Worm (Caenorhabditis elegans) whole organism, late embryonic: Measurements from ENCODE around the gene K05F1.14.

Experiments used
- T23F11.4 ChIP-seq: fragments of 200-800 bp; sonication (Bioruptor generic); optimal IDR thresholded peaks from 2 replicates; lab custom pipeline; 2018; ENCODE audit warnings: mild to moderate bottlenecking, missing genetic modification characterization, missing compliant biosample characterization
- ama-1 ChIP-seq: fragments of 150-350 bp; optimal IDR thresholded peaks from 2 replicates; lab custom pipeline; 2014
- ceh-6 ChIP-seq: fragments of 200-800 bp; sonication (Bioruptor generic); optimal IDR thresholded peaks from 2 replicates; lab custom pipeline; 2018; ENCODE audit warnings: mild to moderate bottlenecking, missing genetic modification characterization, missing compliant biosample characterization
- hlh-13 ChIP-seq: fragments of 200-800 bp; sonication (Bioruptor generic); optimal IDR thresholded peaks from 2 replicates; lab custom pipeline; 2018; ENCODE audit warnings: mild to moderate bottlenecking, missing genetic modification characterization, missing compliant biosample characterization
- hlh-30 ChIP-seq: sonication (generic microtip); optimal IDR thresholded peaks from 2 replicates; lab custom pipeline; 2017; ENCODE audit warnings: antibody characterized with exemption, missing genetic modification characterization, missing compliant biosample characterization; ENCODE audit not compliant: insufficient read depth
- pha-4 ChIP-seq: fragments of 150-350 bp; optimal IDR thresholded peaks from 2 replicates; lab custom pipeline; 2018; ENCODE audit warnings: missing biosample characterization, missing genetic modification reagents, missing genetic modification characterization
- sox-4 ChIP-seq: sonication (generic microtip); optimal IDR thresholded peaks from 2 replicates; lab custom pipeline; 2017; ENCODE audit warnings: mild to moderate bottlenecking, missing genetic modification characterization, inconsistent platforms, missing compliant biosample characterization

DNA sequence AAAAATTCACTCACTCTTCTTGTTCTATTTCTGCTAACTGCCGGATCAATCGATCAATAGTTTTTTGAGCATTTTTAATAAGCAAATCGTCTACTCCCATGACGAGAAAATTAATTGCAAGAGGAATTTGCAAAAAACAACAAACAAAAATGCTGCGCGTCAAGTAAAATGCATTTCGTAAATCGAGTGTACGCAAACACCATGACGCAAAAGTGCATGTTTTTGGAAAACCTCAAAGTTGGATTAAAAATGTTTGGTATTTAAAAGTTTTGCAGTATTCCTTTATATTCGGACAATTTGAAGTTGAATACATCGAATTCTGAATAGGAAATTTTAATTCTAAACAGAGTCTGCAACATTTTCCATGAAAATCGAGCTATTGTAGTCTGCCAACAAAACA, 46.8 kb upstream of the K05F1.14 start, which contains the start of gene ZK1248.19:
- TF ChIP-seq hlh-30 (tag; lab: Kevin White, UChicago): no peak
- TF ChIP-seq T23F11.4: no peak
- TF ChIP-seq sox-4 (tag; lab: Kevin White, UChicago): no peak
- TF ChIP-seq ama-1: no peak
- no peak for TF ChIP-seq pha-4 (tag; lab: Kevin White, UChicago)
- TF ChIP-seq ceh-6 (GFP tag; lab: Kevin White, UChicago): no peak
- TF ChIP-seq hlh-13 (GFP tag; lab: Kevin White, UChicago): no peak
